Worm (Caenorhabditis elegans) whole organism, L1 larva: Measurements from ENCODE around the gene col-153.
A peak's percentile ranks its signal among the peaks of the same experiment; 100 is the strongest.

ENCODE experiments used
- C04F5.9 ChIP-seq: sonication (generic microtip); optimal IDR thresholded peaks from 2 replicates; lab custom pipeline; 2016; ENCODE audit warnings: missing genetic modification characterization, missing compliant biosample characterization
- C16A3.4 ChIP-seq: fragments of 150-350 bp; optimal IDR thresholded peaks from 2 replicates; lab custom pipeline; 2014; ENCODE audit warnings: missing biosample characterization, missing genetic modification characterization
- C34B4.2 ChIP-seq: sonication (generic microtip); optimal IDR thresholded peaks from 2 replicates; lab custom pipeline; 2017; ENCODE audit warnings: mild to moderate bottlenecking, missing genetic modification characterization, missing compliant biosample characterization
- F16B12.6 ChIP-seq: fragments of 150-350 bp; optimal IDR thresholded peaks from 2 replicates; lab custom pipeline; 2014; ENCODE audit warnings: missing biosample characterization, missing genetic modification characterization
- ceh-8 ChIP-seq: fragments of 200-800 bp; sonication (Bioruptor generic); optimal IDR thresholded peaks from 2 replicates; lab custom pipeline; 2018; ENCODE audit warnings: mild to moderate bottlenecking, missing genetic modification characterization, moderate library complexity, missing compliant biosample characterization
- ceh-88 ChIP-seq: fragments of 200-800 bp; sonication (Bioruptor generic); IDR thresholded peaks from 2 replicates; pipeline ENCODE4 v1.3.6; 2022; ENCODE audit warnings: missing genetic modification characterization, missing compliant biosample characterization
- ceh-90 ChIP-seq: sonication (generic microtip); optimal IDR thresholded peaks from 2 replicates; lab custom pipeline; 2016; ENCODE audit warnings: missing genetic modification characterization, missing compliant biosample characterization
- ces-1 ChIP-seq: fragments of 150-350 bp; optimal IDR thresholded peaks from 2 replicates; lab custom pipeline; 2014; ENCODE audit warnings: missing biosample characterization, missing genetic modification reagents, missing genetic modification characterization
- dsc-1 ChIP-seq: sonication (generic microtip); optimal IDR thresholded peaks from 2 replicates; lab custom pipeline; 2016; ENCODE audit warnings: mild to moderate bottlenecking, missing genetic modification characterization, missing compliant biosample characterization
- efl-1 ChIP-seq, 4 experiments: fragments of 150-350 bp; optimal IDR thresholded peaks in 3 of 4; peaks in 1 of 4; 1 replicate in 1 of 4; 2 replicates in 3 of 4; lab custom pipeline; 2014; ENCODE audit warnings: missing biosample characterization in 2 of 4, missing genetic modification characterization in 2 of 4, missing genetic modification reagents in 2 of 4
- egl-13 ChIP-seq: sonication (generic microtip); optimal IDR thresholded peaks from 2 replicates; lab custom pipeline; 2016; ENCODE audit warnings: missing genotype, missing genetic modification reagents, missing genetic modification characterization, missing compliant biosample characterization
- elt-2 ChIP-seq: sonication (generic microtip); optimal IDR thresholded peaks from 2 replicates; lab custom pipeline; 2016; ENCODE audit warnings: missing genetic modification characterization, mild to moderate bottlenecking, inconsistent platforms, missing compliant biosample characterization, missing genetic modification reagents
- elt-3 ChIP-seq, 6 experiments: fragments of 150-350 bp in 1 of 6; sonication (generic microtip); optimal IDR thresholded peaks; 2 replicates each; lab custom pipeline; 2017 to 2018; ENCODE audit warnings: missing biosample characterization in 6 of 6, missing genetic modification characterization in 6 of 6, inconsistent platforms in 1 of 6
- fkh-10 ChIP-seq: sonication (generic microtip); optimal IDR thresholded peaks from 2 replicates; lab custom pipeline; 2017; ENCODE audit warnings: missing biosample characterization, missing genetic modification reagents, missing genetic modification characterization
- grh-1 ChIP-seq: fragments of 200-800 bp; sonication (Bioruptor generic); IDR thresholded peaks from 2 replicates; pipeline ENCODE4 v1.3.6; 2022; ENCODE audit warnings: missing genetic modification reagents, missing genetic modification characterization, missing compliant biosample characterization
- hlh-17 ChIP-seq: fragments of 200-800 bp; sonication (Bioruptor generic); optimal IDR thresholded peaks from 2 replicates; lab custom pipeline; 2018; ENCODE audit warnings: missing genetic modification characterization, mild to moderate bottlenecking, missing compliant biosample characterization, moderate library complexity, borderline replicate concordance
- hlh-4 ChIP-seq: sonication (generic microtip); optimal IDR thresholded peaks from 2 replicates; lab custom pipeline; 2016; ENCODE audit warnings: mild to moderate bottlenecking, missing genetic modification characterization, missing compliant biosample characterization
- hpl-2 ChIP-seq: fragments of 150-350 bp; optimal IDR thresholded peaks from 2 replicates; lab custom pipeline; 2014; ENCODE audit warnings: missing biosample characterization, missing genetic modification reagents, missing genetic modification characterization
- irx-1 ChIP-seq: sonication (generic microtip); optimal IDR thresholded peaks from 2 replicates; lab custom pipeline; 2016; ENCODE audit warnings: missing genetic modification characterization, missing compliant biosample characterization
- lin-13 ChIP-seq: fragments of 150-350 bp; optimal IDR thresholded peaks from 2 replicates; lab custom pipeline; 2014; ENCODE audit warnings: missing biosample characterization, missing genetic modification reagents, missing genetic modification characterization
- lin-14 ChIP-seq: fragments of 200-800 bp; sonication (Bioruptor generic); optimal IDR thresholded peaks from 2 replicates; lab custom pipeline; 2018; ENCODE audit warnings: mild to moderate bottlenecking, missing genetic modification characterization, moderate library complexity, missing compliant biosample characterization
- lin-35 ChIP-seq, 2 experiments: fragments of 150-350 bp; optimal IDR thresholded peaks; 2 replicates each; lab custom pipeline; 2014; ENCODE audit warnings: missing biosample characterization in 2 of 2, missing genetic modification characterization in 2 of 2, missing genetic modification reagents in 2 of 2
- lin-39 ChIP-seq: fragments of 150-350 bp; optimal IDR thresholded peaks from 2 replicates; lab custom pipeline; 2014; ENCODE audit warnings: missing biosample characterization, missing genetic modification reagents, missing genetic modification characterization
- lir-3 ChIP-seq: sonication (generic microtip); optimal IDR thresholded peaks from 2 replicates; lab custom pipeline; 2016; ENCODE audit warnings: mild to moderate bottlenecking, missing genetic modification characterization, moderate library complexity, missing compliant biosample characterization; ENCODE audit not compliant: poor library complexity
- mab-9 ChIP-seq: fragments of 200-800 bp; sonication (Bioruptor generic); IDR thresholded peaks from 2 replicates; pipeline ENCODE4 v1.3.6; 2022; ENCODE audit warnings: missing genetic modification reagents, missing genetic modification characterization, missing compliant biosample characterization
- nhr-12 ChIP-seq: sonication (generic microtip); optimal IDR thresholded peaks from 2 replicates; lab custom pipeline; 2017; ENCODE audit warnings: missing biosample characterization, missing genetic modification characterization
- nhr-19 ChIP-seq: fragments of 200-800 bp; sonication (Bioruptor generic); conservative IDR thresholded peaks from 2 replicates; pipeline ENCODE4 v1.3.6; 2022; ENCODE audit warnings: missing genetic modification characterization, missing compliant biosample characterization
- nhr-20 ChIP-seq: sonication (generic microtip); optimal IDR thresholded peaks from 2 replicates; lab custom pipeline; 2016; ENCODE audit warnings: mild to moderate bottlenecking, missing genetic modification characterization, missing compliant biosample characterization
- nhr-237 ChIP-seq: fragments of 150-350 bp; optimal IDR thresholded peaks from 2 replicates; lab custom pipeline; 2014; ENCODE audit warnings: missing biosample characterization, missing genetic modification characterization
- nhr-28 ChIP-seq: fragments of 150-350 bp; optimal IDR thresholded peaks from 2 replicates; lab custom pipeline; 2014; ENCODE audit warnings: missing biosample characterization, missing genetic modification characterization
- nhr-71 ChIP-seq: sonication (generic microtip); optimal IDR thresholded peaks from 2 replicates; lab custom pipeline; 2016; ENCODE audit warnings: mild to moderate bottlenecking, missing genetic modification characterization, moderate library complexity, missing compliant biosample characterization
- nhr-76 ChIP-seq: sonication (generic microtip); optimal IDR thresholded peaks from 2 replicates; lab custom pipeline; 2017; ENCODE audit warnings: missing biosample characterization, missing genetic modification characterization
- nhr-85 ChIP-seq: sonication (generic microtip); peaks from one replicate; lab custom pipeline; 2016; ENCODE audit warnings: missing genetic modification characterization, inconsistent platforms, missing compliant biosample characterization
- nhr-90 ChIP-seq: sonication (generic microtip); optimal IDR thresholded peaks from 2 replicates; lab custom pipeline; 2016; ENCODE audit warnings: mild to moderate bottlenecking, missing genetic modification characterization, missing compliant biosample characterization; ENCODE audit not compliant: poor library complexity
- pag-3 ChIP-seq: sonication (generic microtip); optimal IDR thresholded peaks from 2 replicates; lab custom pipeline; 2017; ENCODE audit warnings: missing genetic modification characterization, mild to moderate bottlenecking, missing compliant biosample characterization, antibody characterized with exemption, borderline replicate concordance; ENCODE audit not compliant: insufficient read depth
- pax-3 ChIP-seq: fragments of 200-800 bp; sonication (Bioruptor generic); optimal IDR thresholded peaks from 2 replicates; lab custom pipeline; 2018; ENCODE audit warnings: mild to moderate bottlenecking, missing genetic modification characterization, moderate library complexity, missing compliant biosample characterization
- rnt-1 ChIP-seq: sonication (generic microtip); optimal IDR thresholded peaks from 2 replicates; lab custom pipeline; 2016; ENCODE audit warnings: mild to moderate bottlenecking, missing genetic modification characterization, moderate library complexity, missing compliant biosample characterization
- skn-1 ChIP-seq: fragments of 150-350 bp; optimal IDR thresholded peaks from 2 replicates; lab custom pipeline; 2014; ENCODE audit warnings: missing biosample characterization, missing genetic modification characterization
- snpc-4 ChIP-seq: fragments of 150-350 bp; optimal IDR thresholded peaks from 2 replicates; lab custom pipeline; 2014; ENCODE audit warnings: missing biosample characterization, missing genetic modification characterization
- snu-23 ChIP-seq: sonication (generic microtip); optimal IDR thresholded peaks from 2 replicates; lab custom pipeline; 2016; ENCODE audit warnings: missing genetic modification characterization, missing compliant biosample characterization
- sptf-1 ChIP-seq: fragments of 150-350 bp; optimal IDR thresholded peaks from 2 replicates; lab custom pipeline; 2014; ENCODE audit warnings: missing biosample characterization, missing genetic modification characterization
- tbx-2 ChIP-seq: sonication (generic microtip); optimal IDR thresholded peaks from 2 replicates; lab custom pipeline; 2016; ENCODE audit warnings: missing genetic modification characterization, missing compliant biosample characterization
- tlp-1 ChIP-seq: fragments of 150-350 bp; optimal IDR thresholded peaks from 2 replicates; lab custom pipeline; 2014; ENCODE audit warnings: missing biosample characterization, missing genetic modification characterization
- unc-86 ChIP-seq: sonication (generic microtip); optimal IDR thresholded peaks from 2 replicates; lab custom pipeline; 2016; ENCODE audit warnings: missing genetic modification characterization, missing compliant biosample characterization
- xbp-1 ChIP-seq: sonication (generic microtip); optimal IDR thresholded peaks from 2 replicates; lab custom pipeline; 2016; ENCODE audit warnings: missing genetic modification characterization, missing compliant biosample characterization
- zip-4 ChIP-seq: fragments of 200-800 bp; sonication (Bioruptor generic); optimal IDR thresholded peaks from 2 replicates; lab custom pipeline; 2018; ENCODE audit warnings: mild to moderate bottlenecking, missing genetic modification characterization, moderate library complexity, missing compliant biosample characterization
- ztf-4 ChIP-seq: fragments of 150-350 bp; optimal IDR thresholded peaks from 2 replicates; lab custom pipeline; 2014; ENCODE audit warnings: missing biosample characterization, missing genetic modification characterization

Gene col-153

DNA sequence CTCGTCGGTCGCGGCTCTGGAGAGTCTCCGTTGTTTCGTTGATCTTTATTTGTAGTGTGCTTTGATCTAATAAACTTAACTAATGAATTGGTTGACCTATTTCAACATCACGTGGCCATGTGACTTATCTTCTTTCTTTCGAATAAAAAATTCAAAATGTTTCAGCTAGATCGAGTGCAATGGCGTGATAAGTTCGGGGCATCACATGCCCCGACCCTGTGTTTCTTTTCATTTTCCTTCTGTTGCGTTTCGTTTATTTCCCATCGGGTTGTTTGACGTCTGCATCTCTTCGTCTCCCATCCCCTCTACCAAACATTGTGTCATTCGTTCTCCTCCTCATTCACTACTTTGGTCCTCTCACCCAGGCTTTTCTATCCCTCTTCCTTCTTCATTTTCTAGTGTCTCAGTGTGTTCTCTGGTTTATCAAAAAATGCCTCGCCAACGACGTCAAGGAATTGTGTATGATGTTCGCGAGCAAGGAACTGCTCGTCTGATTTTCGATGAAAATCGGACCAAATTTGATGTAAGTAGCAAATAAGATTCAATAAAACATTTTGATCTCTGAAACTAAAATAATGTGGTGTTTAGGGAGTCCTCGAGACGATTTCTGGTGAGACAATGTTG is 2.2 kb downstream of the col-153 start, which contains the start of gene F17C11.4 (continued):
- TF ChIP-seq nhr-90 (peak; percentile 83), ceh-8 (GFP tag; lab: Kevin White, UChicago) (peak; percentile 59), snu-23 (GFP tag; lab: Kevin White, UChicago) (peak; percentile 95), snpc-4 (peak; percentile 71)
- TF ChIP-seq, all 84 proteins: peak for 52

DNA sequence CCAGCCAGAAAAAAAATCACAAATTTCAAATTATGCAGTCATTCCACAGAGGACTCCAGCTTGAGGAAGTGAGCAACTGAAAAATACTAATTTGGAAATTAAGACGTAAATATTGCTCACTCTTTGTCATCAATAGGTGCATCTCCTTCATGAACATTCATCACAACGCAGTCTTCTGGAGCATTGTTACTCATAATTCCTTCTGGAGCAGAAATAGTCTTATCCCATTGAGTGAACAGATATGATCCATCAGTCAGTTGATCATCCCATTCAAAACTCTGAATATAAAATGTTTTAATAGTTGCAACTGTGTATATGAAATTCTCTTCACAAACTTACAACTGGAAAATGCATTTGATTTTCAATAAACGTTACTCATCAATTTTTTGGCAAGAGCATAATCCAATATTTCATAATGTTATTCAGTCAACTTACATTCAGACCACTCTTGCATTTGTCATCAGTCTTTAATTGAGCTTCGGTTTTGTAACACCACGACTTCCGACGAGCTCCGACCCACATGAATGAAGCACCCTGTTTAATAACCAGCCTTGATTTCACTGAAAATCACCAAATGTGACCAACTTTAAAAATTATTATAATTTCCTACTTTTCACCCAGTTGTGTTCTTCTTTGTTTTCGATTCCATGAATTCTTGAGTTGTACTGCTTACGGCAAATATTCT is 4.0 kb downstream of the col-153 start:
- TF ChIP-seq nhr-76 (tag; lab: Kevin White, UChicago): no peak
- no peak for TF ChIP-seq irx-1 (tag; lab: Kevin White, UChicago)
- no peak for TF ChIP-seq pag-3 (tag; lab: Kevin White, UChicago)
- peak; percentile 41 for TF ChIP-seq nhr-20
- TF ChIP-seq ceh-90 (tag; lab: Kevin White, UChicago): no peak
- no peak for TF ChIP-seq sptf-1 (tag; lab: Kevin White, UChicago)
- TF ChIP-seq nhr-90: peak; percentile 34
- TF ChIP-seq C04F5.9: no peak
- TF ChIP-seq fkh-10 (GFP tag; lab: Kevin White, UChicago): no peak
- no peak for TF ChIP-seq zip-4 (GFP tag; lab: Kevin White, UChicago)
- TF ChIP-seq snpc-4: no peak
- peak; percentile 19 for TF ChIP-seq ztf-4 (tag; lab: Kevin White, UChicago)
- no peak for TF ChIP-seq C34B4.2 (tag; lab: Kevin White, UChicago)
- TF ChIP-seq lir-3 (tag; lab: Kevin White, UChicago): peak; percentile 50
- no peak for TF ChIP-seq grh-1 (GFP tag; lab: Robert Waterston, UW)
- peak; percentile 38 for TF ChIP-seq snu-23 (GFP tag; lab: Kevin White, UChicago)
- peak; percentile 67 for TF ChIP-seq nhr-71
- TF ChIP-seq hpl-2: no peak
- no peak for TF ChIP-seq pax-3 (tag; lab: Kevin White, UChicago)
- no peak for TF ChIP-seq lin-14 (GFP tag; lab: Kevin White, UChicago)
- no peak for TF ChIP-seq ces-1 (GFP tag; lab: Kevin White, UChicago)
- TF ChIP-seq hlh-17: no peak
- no peak for TF ChIP-seq F16B12.6 (tag; lab: Kevin White, UChicago)
- TF ChIP-seq efl-1 (optimal IDR thresholded peaks at IDR 0.05; lab: Kevin White, UChicago): peak in 1 of 2 experiments; percentile 4
- TF ChIP-seq efl-1 (GFP tag; optimal IDR thresholded peaks at IDR 0.05 in 1 of 2; lab: Kevin White, UChicago): peak in 1 of 2 experiments; percentile 80
- TF ChIP-seq nhr-12 (tag; lab: Kevin White, UChicago): no peak
- TF ChIP-seq xbp-1 (tag; lab: Kevin White, UChicago): peak; percentile 4
- TF ChIP-seq nhr-19 (GFP tag; lab: Robert Waterston, UW): 0 out of 2 replicates have a peak, but pooled peaks have one; percentile 20
- TF ChIP-seq nhr-28 (tag; lab: Kevin White, UChicago): no peak
- no peak for TF ChIP-seq mab-9
- peak in 1 of 2 experiments; percentile 19 for TF ChIP-seq lin-35 (GFP tag; optimal IDR thresholded peaks at IDR 0.05; lab: Kevin White, UChicago)
- 0 out of 2 replicates have a peak, but pooled peaks have one; percentile 21 for TF ChIP-seq ceh-88 (GFP tag; lab: Robert Waterston, UW)
- TF ChIP-seq rnt-1 (tag; lab: Kevin White, UChicago): no peak
- TF ChIP-seq egl-13 (tag; lab: Kevin White, UChicago): no peak
- no peak for TF ChIP-seq nhr-237 (tag; lab: Kevin White, UChicago)
- no peak for TF ChIP-seq hlh-4 (tag; lab: Kevin White, UChicago)
- no peak for TF ChIP-seq skn-1 (tag; lab: Kevin White, UChicago)
- no peak for TF ChIP-seq tlp-1 (tag; lab: Kevin White, UChicago)
- no peak for TF ChIP-seq tbx-2 (tag; lab: Kevin White, UChicago)
- TF ChIP-seq ceh-8 (GFP tag; lab: Kevin White, UChicago): no peak
- TF ChIP-seq lin-39: no peak
- TF ChIP-seq nhr-85: peak; percentile 51
- TF ChIP-seq lin-13 (GFP tag; lab: Kevin White, UChicago): no peak
- TF ChIP-seq unc-86 (tag; lab: Kevin White, UChicago): no peak
- TF ChIP-seq dsc-1 (tag; lab: Kevin White, UChicago): no peak
- no peak for TF ChIP-seq C16A3.4
- TF ChIP-seq elt-2 (tag; lab: Kevin White, UChicago): no peak
- no peak for TF ChIP-seq elt-3 (tag; optimal IDR thresholded peaks at IDR 0.05; lab: Kevin White, UChicago)
